Worm (Caenorhabditis elegans) whole organism, L4/young adult: ENCODE data around the gene C16C8.7.

Experiments
- W03F9.2 ChIP-seq: fragments of 150-350 bp; optimal IDR thresholded peaks from 2 replicates; lab custom pipeline; 2014; ENCODE audit warnings: missing biosample characterization, missing genetic modification characterization
- dao-5 ChIP-seq: sonication (generic microtip); optimal IDR thresholded peaks from 2 replicates; lab custom pipeline; 2016; ENCODE audit warnings: missing genotype, missing genetic modification characterization, moderate library complexity, missing compliant biosample characterization
- him-1 ChIP-seq: sonication (generic microtip); optimal IDR thresholded peaks from 2 replicates; lab custom pipeline; 2016; ENCODE audit warnings: missing genotype, missing genetic modification reagents, missing genetic modification characterization, missing compliant biosample characterization

- no peak for TF ChIP-seq him-1
- no peak for TF ChIP-seq dao-5 (tag; lab: Kevin White, UChicago)
- TF ChIP-seq W03F9.2 (tag; lab: Kevin White, UChicago), result no peak
Observed at ce11 chrII:3446647-3447046, 13.3 kb downstream of the C16C8.7 start, which contains the start of the genes C16C8.20 and gldi-6.
